Fruit fly (Drosophila melanogaster): ENCODE results near the gene CG14153.

DNA sequence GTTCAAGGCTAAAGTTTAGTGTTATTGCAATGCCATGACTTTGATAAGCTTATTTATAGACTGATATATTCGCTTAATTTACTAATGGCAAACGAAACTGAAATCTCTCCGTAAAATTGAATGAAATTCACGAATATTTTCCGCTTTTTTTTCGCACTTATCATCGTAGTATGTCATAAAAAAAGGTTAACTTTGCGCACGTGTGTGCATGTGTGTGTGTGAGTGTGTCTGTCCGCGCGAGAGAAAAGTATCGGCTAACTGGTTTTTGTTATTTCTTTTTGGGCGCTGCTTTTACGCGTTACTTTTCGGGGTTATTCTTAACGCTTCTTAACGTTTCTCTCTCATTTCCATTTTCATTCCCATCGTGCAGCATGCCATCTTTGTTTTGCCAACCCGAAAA is 34.5 kb downstream of the CG14153 start:
- TF ChIP-seq CG12605 (GFP tag; IDR thresholded peaks at IDR 0.05) (no peak), CG13204 (GFP tag; optimal IDR thresholded peaks at IDR 0.05) (no peak), fd96Ca (GFP tag; IDR thresholded peaks at IDR 0.05) (no peak), CG17806 (tag; optimal IDR thresholded peaks at IDR 0.05) (no peak), Snoo (tag; optimal IDR thresholded peaks at IDR 0.05) (no peak), CG9948 (tag; optimal IDR thresholded peaks at IDR 0.05) (no peak), CG10348 (GFP tag; IDR thresholded peaks at IDR 0.05) (no peak), D1 (tag; optimal IDR thresholded peaks at IDR 0.05) (no peak)

All from whole organism, pupa.